Fruit fly (Drosophila melanogaster) whole organism, wandering third instar larva: ENCODE measurements around the gene SdicB.
"Not testable (repeated sequence)": the region's sequence is repeated elsewhere in the genome, so short reads cannot be mapped to it uniquely, and the experiment has no call there.

Experiments used
- CG32264 ChIP-seq: fragments of 200-800 bp; sonication (Bioruptor generic); optimal IDR thresholded peaks from 2 replicates; lab custom pipeline; 2016; ENCODE audit warnings: missing biosample characterization, missing genetic modification characterization
- HLH106 ChIP-seq: fragments of 200-800 bp; optimal IDR thresholded peaks from 3 replicates; lab custom pipeline; 2019; ENCODE audit warnings: missing biosample characterization, mild to moderate bottlenecking, missing genetic modification characterization, moderate library complexity
- Myc ChIP-seq: fragments of >200 bp; optimal IDR thresholded peaks from 2 replicates; lab custom pipeline; 2017
- N ChIP-seq: fragments of >200 bp; optimal IDR thresholded peaks from 2 replicates; lab custom pipeline; 2018; ENCODE audit warnings: missing biosample characterization, missing external identifiers, missing genetic modification characterization
- Sp1 ChIP-seq: fragments of 200-800 bp; sonication (Bioruptor generic); optimal IDR thresholded peaks from 3 replicates; lab custom pipeline; 2019; ENCODE audit warnings: missing biosample characterization, mild to moderate bottlenecking, missing genetic modification characterization, moderate library complexity
- brk ChIP-seq: fragments of 200-800 bp; sonication (Bioruptor generic); optimal IDR thresholded peaks from 2 replicates; lab custom pipeline; 2016; ENCODE audit warnings: missing biosample characterization, mild to moderate bottlenecking, missing genetic modification characterization
- dl ChIP-seq, 2 experiments: fragments of 175-275, 200-275 bp in 1 of 2; fragments of 200-275 bp in 1 of 2; sonication (Bioruptor generic); optimal IDR thresholded peaks; lab custom pipeline; 2018; ENCODE audit warnings: mild to moderate bottlenecking in 2 of 2, missing biosample characterization in 2 of 2, missing genetic modification characterization in 2 of 2, moderate library complexity in 2 of 2; ENCODE audit not compliant: partially characterized antibody in 2 of 2, insufficient read depth in 1 of 2
- ey ChIP-seq: fragments of 200-800 bp; sonication (Bioruptor generic); optimal IDR thresholded peaks from 2 replicates; lab custom pipeline; 2016; ENCODE audit warnings: missing biosample characterization, missing genetic modification characterization
- foxo ChIP-seq, 2 experiments: fragments of 200-800 bp; sonication (Bioruptor generic); optimal IDR thresholded peaks; 2 replicates in 1 of 2; 3 replicates in 1 of 2; lab custom pipeline; 2016 to 2017; ENCODE audit warnings: missing biosample characterization in 2 of 2, missing genetic modification characterization in 2 of 2
- fru ChIP-seq: fragments of 200-800 bp; sonication (Bioruptor generic); optimal IDR thresholded peaks from 3 replicates; lab custom pipeline; 2016; ENCODE audit warnings: missing biosample characterization, mild to moderate bottlenecking, missing genetic modification characterization
- h ChIP-seq: fragments of 200-800 bp; sonication (Bioruptor generic); optimal IDR thresholded peaks from 3 replicates; lab custom pipeline; 2016; ENCODE audit warnings: missing biosample characterization, mild to moderate bottlenecking, missing genetic modification characterization
- lola ChIP-seq: fragments of >200 bp; optimal IDR thresholded peaks from 2 replicates; lab custom pipeline; 2017; ENCODE audit warnings: missing biosample characterization, missing genetic modification characterization
- psq ChIP-seq: fragments of 200-800 bp; sonication (Bioruptor generic); optimal IDR thresholded peaks from 3 replicates; lab custom pipeline; 2017; ENCODE audit warnings: missing biosample characterization, mild to moderate bottlenecking, missing genetic modification characterization, moderate library complexity

DNA sequence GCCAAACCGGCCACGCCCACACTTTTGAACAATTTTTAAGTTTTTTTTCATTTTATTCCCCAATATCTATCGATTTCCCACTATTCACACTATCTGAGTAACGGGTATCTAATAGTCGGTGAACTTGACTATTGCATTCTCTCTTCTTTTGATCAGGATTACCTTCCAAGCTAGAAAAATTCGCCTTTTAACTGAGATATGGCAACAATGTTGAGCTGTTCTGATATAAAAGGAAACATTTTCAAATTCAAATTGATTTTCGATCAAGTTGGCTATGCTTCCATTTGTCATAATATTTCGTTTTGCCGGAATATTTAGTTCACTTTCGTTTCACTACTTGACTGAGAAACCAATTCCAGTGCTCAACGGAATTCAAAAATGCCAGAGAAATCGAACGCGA, 49.5 kb upstream of the SdicB start, which contains the start of gene CG42577:
- not testable (repeated sequence) for TF ChIP-seq brk (GFP tag; lab: Kevin White, UChicago); ey (GFP tag; lab: Kevin White, UChicago); Myc (lab: Kevin White, UChicago); psq; HLH106 (tag; lab: Kevin White, UChicago); N (GFP tag; lab: Kevin White, UChicago); Sp1; CG32264 (GFP tag; lab: Kevin White, UChicago); fru (GFP tag; lab: Kevin White, UChicago); foxo (GFP tag; optimal IDR thresholded peaks at IDR 0.05; lab: Kevin White, UChicago); h; lola (GFP tag; lab: Kevin White, UChicago); dl (GFP tag; optimal IDR thresholded peaks at IDR 0.05; lab: Kevin White, UChicago; ENCODE audit: insufficient read depth in 1 of 2, partially characterized antibody in 2 of 2)
